Fruit fly (Drosophila melanogaster) whole organism, prepupa: ENCODE data around the gene Flacc.
A peak's percentile ranks its signal among the peaks of the same experiment; 100 is the strongest.

ENCODE experiments used
- CG10631 ChIP-seq: fragments of 200-800 bp; sonication (Bioruptor generic); optimal IDR thresholded peaks from 2 replicates; lab custom pipeline; 2016; ENCODE audit warnings: missing biosample characterization, missing genetic modification characterization
- CG15336 ChIP-seq: fragments of 200-800 bp; sonication (Bioruptor generic); IDR thresholded peaks from 2 replicates; pipeline ENCODE4 v1.3.6; 2022; ENCODE audit warnings: missing biosample characterization, missing genetic modification characterization
- CG3032 ChIP-seq: fragments of 200-800 bp; optimal IDR thresholded peaks from 2 replicates; lab custom pipeline; 2019; ENCODE audit warnings: missing biosample characterization, mild to moderate bottlenecking, missing genetic modification characterization, moderate library complexity
- CG6163 ChIP-seq: fragments of 200-800 bp; sonication (Bioruptor generic); IDR thresholded peaks from 3 replicates; pipeline ENCODE4 v1.3.6; 2022; ENCODE audit warnings: missing biosample characterization, missing genetic modification characterization
- CG8632 ChIP-seq: fragments of 200-800 bp; sonication (Bioruptor generic); optimal IDR thresholded peaks from 3 replicates; lab custom pipeline; 2016; ENCODE audit warnings: missing biosample characterization, missing genetic modification characterization
- CG9139 ChIP-seq: fragments of 200-800 bp; sonication (Bioruptor generic); optimal IDR thresholded peaks from 3 replicates; lab custom pipeline; 2017; ENCODE audit warnings: missing biosample characterization, mild to moderate bottlenecking, missing genetic modification characterization
- Eip75B ChIP-seq: fragments of 200-800 bp; sonication (Bioruptor generic); optimal IDR thresholded peaks from 3 replicates; lab custom pipeline; 2016; ENCODE audit warnings: missing biosample characterization, missing genetic modification characterization
- Hr39 ChIP-seq: fragments of 200-800 bp; sonication (Bioruptor generic); optimal IDR thresholded peaks from 2 replicates; lab custom pipeline; 2016; ENCODE audit warnings: missing biosample characterization, missing genetic modification characterization
- Lpt ChIP-seq: fragments of 200-800 bp; sonication (Bioruptor generic); optimal IDR thresholded peaks from 3 replicates; lab custom pipeline; 2016; ENCODE audit warnings: missing biosample characterization, missing genetic modification characterization
- Sox14 ChIP-seq: fragments of 200-800 bp; sonication (Bioruptor generic); optimal IDR thresholded peaks from 3 replicates; lab custom pipeline; 2016; ENCODE audit warnings: missing biosample characterization, missing genetic modification characterization
- eg ChIP-seq: fragments of 200-800 bp; sonication (Bioruptor generic); IDR thresholded peaks from 3 replicates; pipeline ENCODE4 v1.3.6; 2022; ENCODE audit warnings: missing biosample characterization, missing genetic modification characterization
- pdm3 ChIP-seq: fragments of 200-800 bp; sonication (Bioruptor generic); optimal IDR thresholded peaks from 3 replicates; lab custom pipeline; 2016; ENCODE audit warnings: missing biosample characterization, missing genetic modification characterization
- topi ChIP-seq: fragments of 200-800 bp; sonication (Bioruptor generic); optimal IDR thresholded peaks from 3 replicates; lab custom pipeline; 2016; ENCODE audit warnings: missing biosample characterization, missing genetic modification characterization
- vri ChIP-seq: fragments of 200-800 bp; sonication (Bioruptor generic); optimal IDR thresholded peaks from 3 replicates; lab custom pipeline; 2016; ENCODE audit warnings: missing biosample characterization, mild to moderate bottlenecking, missing genetic modification characterization

- TF ChIP-seq CG10631 (GFP tag; lab: Kevin White, UChicago) = peak; percentile 75
- peak; percentile 68 for TF ChIP-seq CG3032 (tag; lab: Kevin White, UChicago)
- peak; percentile 5 for TF ChIP-seq CG9139 (GFP tag; lab: Kevin White, UChicago)
- TF ChIP-seq vri (GFP tag; lab: Kevin White, UChicago) = peak; percentile 17
- TF ChIP-seq Eip75B (GFP tag; lab: Kevin White, UChicago) = peak; percentile 67
- peak; percentile 76 for TF ChIP-seq topi (GFP tag; lab: Kevin White, UChicago)
- TF ChIP-seq CG6163 = no peak
- peak; percentile 61 for TF ChIP-seq Hr39
- peak; percentile 68 for TF ChIP-seq CG8632 (GFP tag; lab: Kevin White, UChicago)
- TF ChIP-seq pdm3 = peak; percentile 65
- peak; percentile 49; the same call in 2 of the 3 replicates for TF ChIP-seq eg (GFP tag; lab: Robert Waterston, UW)
- peak; percentile 73 for TF ChIP-seq CG15336 (GFP tag; lab: Robert Waterston, UW)
- TF ChIP-seq Lpt (GFP tag; lab: Kevin White, UChicago) = peak; percentile 56
- TF ChIP-seq Sox14 (GFP tag; lab: Kevin White, UChicago) = peak; percentile 68
These were observed 31.3 kb upstream of the Flacc start for dm6 chrX:18924713-18925112.
